Fruit fly (Drosophila melanogaster) whole organism, adult: ENCODE measurements around the gene CG33169.
A peak's percentile ranks its signal among the peaks of the same experiment; 100 is the strongest.

ENCODE experiments used
- CG1620 ChIP-seq: fragments of 200-800 bp; sonication (Bioruptor generic); optimal IDR thresholded peaks from 2 replicates; lab custom pipeline; 2016; ENCODE audit warnings: missing biosample characterization, missing genetic modification characterization
- CG7045 ChIP-seq: fragments of 200-800 bp; sonication (Bioruptor generic); optimal IDR thresholded peaks from 2 replicates; lab custom pipeline; 2017; ENCODE audit warnings: missing biosample characterization, mild to moderate bottlenecking, missing genetic modification characterization
- Crg-1 ChIP-seq: fragments of 200-800 bp; sonication (Bioruptor generic); optimal IDR thresholded peaks from 2 replicates; lab custom pipeline; 2016; ENCODE audit warnings: missing biosample characterization, missing genetic modification characterization
- kay ChIP-seq: fragments of 200-800 bp; sonication (Bioruptor generic); peaks from one replicate; lab custom pipeline; 2016; ENCODE audit warnings: missing biosample characterization, missing genetic modification characterization, borderline replicate concordance
- ovo ChIP-seq: fragments of 200-800 bp; sonication (Bioruptor generic); optimal IDR thresholded peaks from 2 replicates; lab custom pipeline; 2016; ENCODE audit warnings: missing biosample characterization, missing genetic modification characterization

dm6 chr3L:22865061-22865418 lies 1.4 kb downstream of the CG33169 start:
- TF ChIP-seq CG7045 (GFP tag; lab: Kevin White, UChicago) (peak; percentile 45), CG1620 (GFP tag; lab: Kevin White, UChicago) (no peak), ovo (no peak), kay (GFP tag; lab: Kevin White, UChicago) (peak; percentile 89), Crg-1 (GFP tag; lab: Kevin White, UChicago) (no peak)
